Fruit fly (Drosophila melanogaster): ENCODE data around the gene Stt3A.

Gene Stt3A

dm6 chrX:21044831-21045447 lies 8.8 kb downstream of the Stt3A start, which contains the start of gene Cbs (continued):
- TF ChIP-seq CG1529 (GFP tag; optimal IDR thresholded peaks at IDR 0.05) (no peak), CG12659 (GFP tag; optimal IDR thresholded peaks at IDR 0.05) (peak; percentile 53), Mes4 (GFP tag; optimal IDR thresholded peaks at IDR 0.05) (no peak), scrt (GFP tag; optimal IDR thresholded peaks at IDR 0.05) (peak; percentile 51), Dref (GFP tag; IDR thresholded peaks at IDR 0.05) (no peak), CG4617 (GFP tag; optimal IDR thresholded peaks at IDR 0.05; ENCODE audit: borderline replicate concordance) (no peak), bigmax (GFP tag; optimal IDR thresholded peaks at IDR 0.05) (no peak), CG18262 (tag; optimal IDR thresholded peaks at IDR 0.05) (peak; percentile 73), CG14965 (GFP tag; optimal IDR thresholded peaks at IDR 0.05; ENCODE audit: borderline replicate concordance) (no peak), HLH3B (GFP tag; IDR thresholded peaks at IDR 0.05) (peak; percentile 54), pros (GFP tag; optimal IDR thresholded peaks at IDR 0.05) (no peak), CG42726 (GFP tag; IDR thresholded peaks at IDR 0.05; ENCODE audit: partially characterized antibody) (no peak), crol (GFP tag; IDR thresholded peaks at IDR 0.05) (no peak), CG8944 (GFP tag; optimal IDR thresholded peaks at IDR 0.05) (no peak), HmgD (GFP tag; optimal IDR thresholded peaks at IDR 0.05) (no peak), lmd (GFP tag; IDR thresholded peaks at IDR 0.05) (peak; percentile 73), sisA (GFP tag; IDR thresholded peaks at IDR 0.05) (peak; percentile 67), CG15514 (GFP tag; optimal IDR thresholded peaks at IDR 0.05) (no peak), CG33213 (GFP tag; optimal IDR thresholded peaks at IDR 0.05) (no peak), CG7786 (GFP tag; optimal IDR thresholded peaks at IDR 0.05) (no peak), Sox102F (GFP tag; optimal IDR thresholded peaks at IDR 0.05) (peak; percentile 59), gt (GFP tag; IDR thresholded peaks at IDR 0.05) (no peak), gem (tag; optimal IDR thresholded peaks at IDR 0.05) (peak; percentile 79), Hr51 (GFP tag; optimal IDR thresholded peaks at IDR 0.05) (peak; percentile 2 to 68), CG34422 (GFP tag; IDR thresholded peaks at IDR 0.05) (peak; percentile 42; the same call in 1 of the 3 replicates), Atf3 (GFP tag; optimal IDR thresholded peaks at IDR 0.05) (no peak), CG4328 (GFP tag; optimal IDR thresholded peaks at IDR 0.05) (peak; percentile 62), Max (GFP tag; optimal IDR thresholded peaks at IDR 0.05) (peak; percentile 38), Ssrp (tag; optimal IDR thresholded peaks at IDR 0.05) (peak; percentile 52), Dip2 (GFP tag; IDR thresholded peaks at IDR 0.05) (no peak), tna (GFP tag; IDR thresholded peaks at IDR 0.05; ENCODE audit: partially characterized antibody) (0 out of 2 replicates have a peak, but pooled peaks have one; percentile 6), zfh1 (GFP tag; IDR thresholded peaks at IDR 0.05) (peak; percentile 66; the same call in 1 of the 3 replicates), CG9215 (GFP tag; IDR thresholded peaks at IDR 0.05) (peak; percentile 60), psq (GFP tag; optimal IDR thresholded peaks at IDR 0.05) (peak; percentile 15), sc (optimal IDR thresholded peaks at IDR 0.05) (no peak), sc (GFP tag; optimal IDR thresholded peaks at IDR 0.05) (peak; percentile 23), usp (GFP tag; optimal IDR thresholded peaks at IDR 0.05) (no peak), twi (tag; optimal IDR thresholded peaks at IDR 0.05) (no peak), fd96Cb (tag; optimal IDR thresholded peaks at IDR 0.05) (peak; percentile 32), cg (GFP tag; optimal IDR thresholded peaks at IDR 0.05) (no peak), Nf-YC (tag; optimal IDR thresholded peaks at IDR 0.05) (peak; percentile 70), eyg (GFP tag; optimal IDR thresholded peaks at IDR 0.05) (no peak), vnd (GFP tag; IDR thresholded peaks at IDR 0.05; ENCODE audit: partially characterized antibody) (no peak), CG7372 (GFP tag; IDR thresholded peaks at IDR 0.05) (peak; percentile 69), CG6791 (GFP tag; IDR thresholded peaks at IDR 0.05; ENCODE audit: partially characterized antibody) (no peak), CG8388 (GFP tag; optimal IDR thresholded peaks at IDR 0.05) (peak; percentile 34), BEAF-32 (GFP tag; optimal IDR thresholded peaks at IDR 0.05) (no peak), mam (GFP tag; optimal IDR thresholded peaks at IDR 0.05) (peak; percentile 11), ftz-f1 (GFP tag; optimal IDR thresholded peaks at IDR 0.05) (no peak), Med (GFP tag) (peak; percentile 67)
